Fruit fly (Drosophila melanogaster) whole organism, wandering third instar larva: ENCODE data around the gene CG12009.

Source experiments
- Abd-B ChIP-seq: fragments of >200 bp; optimal IDR thresholded peaks from 2 replicates; lab custom pipeline; 2017; ENCODE audit warnings: missing biosample characterization, missing genetic modification characterization
- CG32264 ChIP-seq: fragments of 200-800 bp; sonication (Bioruptor generic); optimal IDR thresholded peaks from 2 replicates; lab custom pipeline; 2016; ENCODE audit warnings: missing biosample characterization, missing genetic modification characterization
- CG9705 ChIP-seq: fragments of 200-800 bp; sonication (Bioruptor generic); optimal IDR thresholded peaks from 2 replicates; lab custom pipeline; 2018; ENCODE audit warnings: missing biosample characterization, mild to moderate bottlenecking, missing genetic modification characterization
- CrebA ChIP-seq: fragments of 200-800 bp; sonication (Bioruptor generic); optimal IDR thresholded peaks from 2 replicates; lab custom pipeline; 2016; ENCODE audit warnings: missing biosample characterization, mild to moderate bottlenecking, missing genetic modification characterization, borderline replicate concordance
- Dfd ChIP-seq: fragments of >200 bp; optimal IDR thresholded peaks from 2 replicates; lab custom pipeline; 2017; ENCODE audit warnings: missing biosample characterization, missing genetic modification characterization
- Dif ChIP-seq: fragments of 200-275, 200-300 bp; sonication (Bioruptor generic); optimal IDR thresholded peaks from 2 replicates; lab custom pipeline; 2018; ENCODE audit warnings: missing biosample characterization, missing genetic modification characterization; ENCODE audit not compliant: partially characterized antibody
- GATAd ChIP-seq: sonication (Bioruptor generic); optimal IDR thresholded peaks from 2 replicates; lab custom pipeline; 2016; ENCODE audit warnings: missing biosample characterization, missing genetic modification characterization
- HLH106 ChIP-seq: fragments of 200-800 bp; optimal IDR thresholded peaks from 3 replicates; lab custom pipeline; 2019; ENCODE audit warnings: missing biosample characterization, mild to moderate bottlenecking, missing genetic modification characterization, moderate library complexity
- Hnf4 ChIP-seq: fragments of 200-800 bp; sonication (Bioruptor generic); optimal IDR thresholded peaks from 2 replicates; lab custom pipeline; 2016; ENCODE audit warnings: missing biosample characterization, mild to moderate bottlenecking, missing genetic modification characterization
- Hr78 ChIP-seq: fragments of >200 bp; optimal IDR thresholded peaks from 2 replicates; lab custom pipeline; 2017; ENCODE audit warnings: missing biosample characterization, missing genetic modification characterization
- Hr83 ChIP-seq: fragments of 200-300 bp; sonication (Bioruptor generic); optimal IDR thresholded peaks from 2 replicates; lab custom pipeline; 2016; ENCODE audit warnings: missing biosample characterization, mild to moderate bottlenecking, missing genetic modification characterization, moderate library complexity; ENCODE audit not compliant: poor library complexity, severe bottlenecking
- Jra ChIP-seq: sonication (Bioruptor generic); optimal IDR thresholded peaks from 2 replicates; lab custom pipeline; 2016; ENCODE audit warnings: missing biosample characterization, missing genetic modification characterization
- Mio ChIP-seq: sonication (Bioruptor generic); optimal IDR thresholded peaks from 2 replicates; lab custom pipeline; 2016; ENCODE audit warnings: missing biosample characterization, missing genetic modification characterization
- Myc ChIP-seq: fragments of >200 bp; optimal IDR thresholded peaks from 2 replicates; lab custom pipeline; 2017
- N ChIP-seq: fragments of >200 bp; optimal IDR thresholded peaks from 2 replicates; lab custom pipeline; 2018; ENCODE audit warnings: missing biosample characterization, missing external identifiers, missing genetic modification characterization
- OdsH ChIP-seq: fragments of 200-800 bp; sonication (Bioruptor generic); optimal IDR thresholded peaks from 2 replicates; lab custom pipeline; 2016; ENCODE audit warnings: missing biosample characterization, mild to moderate bottlenecking, missing genetic modification characterization
- Rel ChIP-seq, 2 experiments: fragments of 200-800 bp; sonication (Bioruptor generic) in 1 of 2; optimal IDR thresholded peaks; 2 replicates in 1 of 2; 3 replicates in 1 of 2; lab custom pipeline; 2016 to 2019; ENCODE audit warnings: mild to moderate bottlenecking in 2 of 2, missing biosample characterization in 2 of 2, missing genetic modification characterization in 2 of 2, moderate library complexity in 1 of 2
- Sp1 ChIP-seq: fragments of 200-800 bp; sonication (Bioruptor generic); optimal IDR thresholded peaks from 3 replicates; lab custom pipeline; 2019; ENCODE audit warnings: missing biosample characterization, mild to moderate bottlenecking, missing genetic modification characterization, moderate library complexity
- Vsx2 ChIP-seq: fragments of 200-300, 225-300 bp; sonication (Bioruptor generic); optimal IDR thresholded peaks from 2 replicates; lab custom pipeline; 2018; ENCODE audit warnings: missing biosample characterization, missing genetic modification characterization; ENCODE audit not compliant: partially characterized antibody
- br ChIP-seq: fragments of 200-800 bp; sonication (Bioruptor generic); optimal IDR thresholded peaks from 2 replicates; lab custom pipeline; 2016; ENCODE audit warnings: missing biosample characterization, missing genetic modification characterization
- brk ChIP-seq: fragments of 200-800 bp; sonication (Bioruptor generic); optimal IDR thresholded peaks from 2 replicates; lab custom pipeline; 2016; ENCODE audit warnings: missing biosample characterization, mild to moderate bottlenecking, missing genetic modification characterization
- dl ChIP-seq, 2 experiments: fragments of 175-275, 200-275 bp in 1 of 2; fragments of 200-275 bp in 1 of 2; sonication (Bioruptor generic); optimal IDR thresholded peaks; lab custom pipeline; 2018; ENCODE audit warnings: mild to moderate bottlenecking in 2 of 2, missing biosample characterization in 2 of 2, missing genetic modification characterization in 2 of 2, moderate library complexity in 2 of 2; ENCODE audit not compliant: partially characterized antibody in 2 of 2, insufficient read depth in 1 of 2
- dmrt93B ChIP-seq: fragments of 200-800 bp; sonication (Bioruptor generic); optimal IDR thresholded peaks from 2 replicates; lab custom pipeline; 2018; ENCODE audit warnings: missing biosample characterization, mild to moderate bottlenecking, missing genetic modification characterization
- dsf ChIP-seq: sonication (Bioruptor generic); optimal IDR thresholded peaks from 2 replicates; lab custom pipeline; 2016; ENCODE audit warnings: missing biosample characterization, missing genetic modification characterization, borderline replicate concordance
- ey ChIP-seq: fragments of 200-800 bp; sonication (Bioruptor generic); optimal IDR thresholded peaks from 2 replicates; lab custom pipeline; 2016; ENCODE audit warnings: missing biosample characterization, missing genetic modification characterization
- foxo ChIP-seq, 2 experiments: fragments of 200-800 bp; sonication (Bioruptor generic); optimal IDR thresholded peaks; 2 replicates in 1 of 2; 3 replicates in 1 of 2; lab custom pipeline; 2016 to 2017; ENCODE audit warnings: missing biosample characterization in 2 of 2, missing genetic modification characterization in 2 of 2
- fru ChIP-seq: fragments of 200-800 bp; sonication (Bioruptor generic); optimal IDR thresholded peaks from 3 replicates; lab custom pipeline; 2016; ENCODE audit warnings: missing biosample characterization, mild to moderate bottlenecking, missing genetic modification characterization
- h ChIP-seq: fragments of 200-800 bp; sonication (Bioruptor generic); optimal IDR thresholded peaks from 3 replicates; lab custom pipeline; 2016; ENCODE audit warnings: missing biosample characterization, mild to moderate bottlenecking, missing genetic modification characterization
- jim ChIP-seq: fragments of 175-275, 200-325 bp; sonication (Bioruptor generic); optimal IDR thresholded peaks from 2 replicates; lab custom pipeline; 2016; ENCODE audit warnings: missing biosample characterization, mild to moderate bottlenecking, missing genetic modification characterization
- lola ChIP-seq: fragments of >200 bp; optimal IDR thresholded peaks from 2 replicates; lab custom pipeline; 2017; ENCODE audit warnings: missing biosample characterization, missing genetic modification characterization
- pan ChIP-seq: fragments of >200 bp; optimal IDR thresholded peaks from 2 replicates; lab custom pipeline; 2017
- psq ChIP-seq: fragments of 200-800 bp; sonication (Bioruptor generic); optimal IDR thresholded peaks from 3 replicates; lab custom pipeline; 2017; ENCODE audit warnings: missing biosample characterization, mild to moderate bottlenecking, missing genetic modification characterization, moderate library complexity
- rgr ChIP-seq: fragments of 200-800 bp; sonication (Bioruptor generic); optimal IDR thresholded peaks from 3 replicates; lab custom pipeline; 2016; ENCODE audit warnings: missing biosample characterization, mild to moderate bottlenecking, missing genetic modification characterization
- sage ChIP-seq: fragments of 200-800 bp; sonication (Bioruptor generic); optimal IDR thresholded peaks from 2 replicates; lab custom pipeline; 2016; ENCODE audit warnings: missing biosample characterization, mild to moderate bottlenecking, missing genetic modification characterization
- sv ChIP-seq: fragments of 200-800 bp; sonication (Bioruptor generic); optimal IDR thresholded peaks from 3 replicates; lab custom pipeline; 2016; ENCODE audit warnings: missing biosample characterization, missing genetic modification characterization
- tai ChIP-seq: sonication (Bioruptor generic); optimal IDR thresholded peaks from 2 replicates; lab custom pipeline; 2016; ENCODE audit warnings: missing biosample characterization, missing genetic modification characterization
- usp ChIP-seq: fragments of >200 bp; optimal IDR thresholded peaks from 2 replicates; lab custom pipeline; 2017; ENCODE audit warnings: missing biosample characterization, missing genetic modification characterization
- woc ChIP-seq: sonication (Bioruptor generic); optimal IDR thresholded peaks from 2 replicates; lab custom pipeline; 2016; ENCODE audit warnings: missing biosample characterization, mild to moderate bottlenecking, missing genetic modification characterization

Gene CG12009

DNA sequence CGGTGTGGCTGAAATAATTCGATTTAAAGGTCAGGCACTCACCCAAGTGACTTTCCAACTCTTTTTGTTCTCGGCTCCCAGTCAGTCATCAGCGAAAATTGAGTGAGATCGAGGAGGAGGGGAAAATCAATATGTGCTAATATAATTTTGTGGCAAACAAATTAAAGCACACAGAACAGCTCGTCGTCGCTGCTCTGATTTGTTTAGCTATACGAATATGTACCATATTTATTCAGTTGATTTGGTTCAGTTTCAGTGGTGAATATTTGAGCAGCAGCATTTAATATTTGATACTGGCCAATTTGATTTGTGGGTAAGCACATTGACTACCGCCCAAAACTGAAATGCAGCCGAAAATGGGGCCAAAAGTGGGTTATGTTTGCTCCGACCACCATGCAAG, 14.2 kb downstream of the CG12009 start:
- no peak for TF ChIP-seq pan (lab: Kevin White, UChicago)
- peak; percentile 27 for TF ChIP-seq rgr (GFP tag; lab: Kevin White, UChicago)

DNA sequence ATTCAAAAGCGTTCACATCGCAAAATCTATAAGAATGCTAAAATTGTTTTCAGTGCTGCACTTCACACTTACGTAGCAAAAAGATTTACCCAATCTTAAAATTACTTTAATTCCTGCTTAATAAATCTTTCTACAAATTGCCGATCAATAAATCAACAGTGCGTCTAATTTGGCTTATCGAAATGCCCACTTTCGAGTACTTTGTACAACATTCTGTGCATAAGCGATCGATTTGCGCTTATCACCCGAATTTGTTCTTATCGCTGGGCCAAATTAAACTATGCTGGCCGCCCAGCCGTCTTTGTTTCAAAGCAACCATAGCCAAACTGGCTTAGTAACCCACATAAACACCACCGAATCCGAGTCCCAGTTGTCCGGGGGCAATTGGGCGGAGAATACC, 15.3 kb downstream of the CG12009 start:
- TF ChIP-seq br (GFP tag; lab: Kevin White, UChicago) (no peak), Sp1 (GFP tag; lab: Kevin White, UChicago) (no peak), Hr78 (GFP tag; lab: Kevin White, UChicago) (no peak), dmrt93B (GFP tag; lab: Kevin White, UChicago) (no peak), Vsx2 (GFP tag; lab: Kevin White, UChicago) (no peak), Jra (GFP tag; lab: Kevin White, UChicago) (no peak), psq (GFP tag; lab: Kevin White, UChicago) (no peak)

DNA sequence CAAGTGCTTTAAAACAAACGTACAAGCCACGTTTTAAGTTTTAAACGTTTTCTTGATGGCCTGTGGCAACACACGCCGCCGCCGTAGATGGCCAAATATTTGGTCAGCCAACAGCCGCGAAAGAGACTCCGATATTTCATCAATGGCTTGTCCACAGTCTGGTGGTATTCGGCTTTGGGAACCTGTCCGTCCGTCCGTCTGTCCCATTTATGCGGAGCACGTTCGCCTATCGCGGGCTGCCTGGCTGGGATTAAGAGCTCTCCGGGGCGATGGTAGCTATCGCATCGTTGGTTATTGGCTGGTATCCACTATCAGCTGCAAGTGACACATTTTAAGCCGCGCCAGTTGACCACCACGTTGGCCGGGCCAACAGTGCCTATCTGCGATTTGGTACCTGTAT, 16.3 kb downstream of the CG12009 start:
- TF ChIP-seq N (GFP tag; lab: Kevin White, UChicago) (no peak), foxo (GFP tag; optimal IDR thresholded peaks at IDR 0.05; lab: Kevin White, UChicago) (no peak), Hr78 (GFP tag; lab: Kevin White, UChicago) (no peak), CG32264 (no peak), tai (GFP tag; lab: Kevin White, UChicago) (no peak), OdsH (GFP tag; lab: Kevin White, UChicago) (no peak), Dfd (GFP tag; lab: Kevin White, UChicago) (no peak), HLH106 (tag; lab: Kevin White, UChicago) (no peak)

DNA sequence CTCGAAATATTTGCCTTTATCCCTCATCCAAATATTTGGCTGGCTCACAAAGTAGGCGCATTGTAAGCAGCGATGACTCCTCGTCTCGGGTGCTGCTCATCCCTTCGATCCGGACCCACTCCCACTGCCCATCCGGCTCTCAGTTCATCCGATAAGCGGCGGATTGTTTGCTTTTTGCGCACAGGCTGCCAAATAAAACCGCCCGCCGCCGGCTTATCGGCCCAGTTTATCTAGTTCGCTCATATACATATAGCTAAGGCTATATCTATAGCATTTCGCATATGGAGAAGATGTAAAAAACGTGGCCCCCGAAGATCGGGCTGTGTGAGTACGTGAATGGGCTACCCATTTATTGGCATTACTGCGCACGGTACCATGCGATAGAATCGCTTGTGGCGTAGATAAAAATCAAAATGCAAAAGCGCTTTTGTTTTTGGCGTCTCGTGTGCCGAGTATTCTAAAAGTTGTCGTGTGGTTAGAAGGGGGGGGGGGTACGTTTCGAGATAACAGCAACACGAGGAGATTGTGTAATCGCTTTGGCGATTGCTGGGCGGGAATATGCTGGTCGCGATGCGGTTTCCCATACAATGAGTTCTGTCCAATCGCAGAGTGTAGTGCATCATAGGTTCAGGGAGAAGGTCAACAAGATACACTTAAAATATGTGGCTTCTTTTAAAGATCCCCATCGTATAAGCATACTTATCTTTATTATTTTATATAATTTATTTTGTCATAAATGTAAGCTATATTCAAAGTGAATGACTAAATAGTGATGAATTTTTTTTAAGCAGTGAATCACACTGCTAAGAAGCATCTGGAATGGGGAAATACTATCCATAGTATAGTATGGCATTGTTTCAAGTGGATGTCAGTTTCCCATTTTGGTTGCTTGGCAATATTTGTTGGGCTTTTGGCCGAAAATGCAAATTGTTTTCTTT, 17.7 kb downstream of the CG12009 start:
- TF ChIP-seq Hnf4, result no peak
- TF ChIP-seq N (GFP tag; lab: Kevin White, UChicago), result no peak
- no peak for TF ChIP-seq sv (GFP tag; lab: Kevin White, UChicago)
- no peak for TF ChIP-seq Vsx2 (GFP tag; lab: Kevin White, UChicago)
- no peak for TF ChIP-seq dl (GFP tag; optimal IDR thresholded peaks at IDR 0.05; lab: Kevin White, UChicago; ENCODE audit: insufficient read depth in 1 of 2, partially characterized antibody in 2 of 2)
- no peak for TF ChIP-seq woc (GFP tag; lab: Kevin White, UChicago)
- no peak for TF ChIP-seq foxo (GFP tag; optimal IDR thresholded peaks at IDR 0.05; lab: Kevin White, UChicago)
- TF ChIP-seq CG32264, result no peak
- no peak for TF ChIP-seq psq (GFP tag; lab: Kevin White, UChicago)
- no peak for TF ChIP-seq Myc
- no peak for TF ChIP-seq dsf (GFP tag; lab: Kevin White, UChicago)
- TF ChIP-seq CrebA (GFP tag; lab: Kevin White, UChicago), result no peak
- no peak for TF ChIP-seq Hr78 (GFP tag; lab: Kevin White, UChicago)
- peak; percentile 52 for TF ChIP-seq h (GFP tag; lab: Kevin White, UChicago)
- TF ChIP-seq GATAd (GFP tag; lab: Kevin White, UChicago), result no peak
- TF ChIP-seq ey (GFP tag; lab: Kevin White, UChicago), result no peak
- TF ChIP-seq rgr (GFP tag; lab: Kevin White, UChicago), result no peak
- TF ChIP-seq Dif, result no peak
- no peak for TF ChIP-seq Hr83 (GFP tag; lab: Kevin White, UChicago)
- TF ChIP-seq sage (GFP tag; lab: Kevin White, UChicago), result no peak
- peak; percentile 6 for TF ChIP-seq Sp1 (GFP tag; lab: Kevin White, UChicago)
- no peak for TF ChIP-seq usp (GFP tag; lab: Kevin White, UChicago)
- peak; percentile 20 for TF ChIP-seq br (GFP tag; lab: Kevin White, UChicago)
- TF ChIP-seq dmrt93B (GFP tag; lab: Kevin White, UChicago), result no peak
- TF ChIP-seq Mio (GFP tag; lab: Kevin White, UChicago), result no peak
- no peak for TF ChIP-seq tai (GFP tag; lab: Kevin White, UChicago)
- TF ChIP-seq OdsH (GFP tag; lab: Kevin White, UChicago), result peak; percentile 13
- TF ChIP-seq pan (lab: Kevin White, UChicago), result no peak
- TF ChIP-seq Jra (GFP tag; lab: Kevin White, UChicago), result no peak
- TF ChIP-seq CG9705 (GFP tag; lab: Kevin White, UChicago), result no peak
- TF ChIP-seq Dfd (GFP tag; lab: Kevin White, UChicago), result no peak
- TF ChIP-seq lola, result no peak
- no peak for TF ChIP-seq HLH106 (tag; lab: Kevin White, UChicago)
- no peak for TF ChIP-seq Abd-B (GFP tag; lab: Kevin White, UChicago)
- TF ChIP-seq Rel (GFP tag; optimal IDR thresholded peaks at IDR 0.05; lab: Kevin White, UChicago), result no peak
- peak; percentile 10 for TF ChIP-seq Rel (tag; optimal IDR thresholded peaks at IDR 0.05; lab: Kevin White, UChicago)
- no peak for TF ChIP-seq brk (GFP tag; lab: Kevin White, UChicago)
- TF ChIP-seq jim (GFP tag; lab: Kevin White, UChicago), result no peak
- TF ChIP-seq fru (GFP tag; lab: Kevin White, UChicago), result peak; percentile 48
- TF ChIP-seq, all 38 proteins: peak for 6
